Worm (Caenorhabditis elegans) whole organism, mixed stage, embryonic: ENCODE data around the gene tbh-1.
A peak's percentile ranks its signal among the peaks of the same experiment; 100 is the strongest.

Source experiments
- M03D4.4 ChIP-seq: sonication (generic microtip); optimal IDR thresholded peaks from 2 replicates; lab custom pipeline; 2017; ENCODE audit warnings: mild to moderate bottlenecking, missing genetic modification characterization, missing compliant biosample characterization
- bed-3 ChIP-seq: fragments of 200-800 bp; sonication (Bioruptor generic); optimal IDR thresholded peaks from 3 replicates; lab custom pipeline; 2018; ENCODE audit warnings: mild to moderate bottlenecking, missing genetic modification characterization, moderate library complexity, missing compliant biosample characterization
- blmp-1 ChIP-seq: fragments of 150-350 bp; optimal IDR thresholded peaks from 2 replicates; lab custom pipeline; 2014; ENCODE audit warnings: missing biosample characterization, missing genetic modification characterization
- ceh-39 ChIP-seq: fragments of 150-350 bp; optimal IDR thresholded peaks from 2 replicates; lab custom pipeline; 2014; ENCODE audit warnings: missing biosample characterization, missing genetic modification characterization
- ceh-83 ChIP-seq: fragments of 200-800 bp; sonication (Bioruptor generic); optimal IDR thresholded peaks from 2 replicates; lab custom pipeline; 2018; ENCODE audit warnings: mild to moderate bottlenecking, missing genetic modification characterization, missing compliant biosample characterization
- ces-1 ChIP-seq: fragments of 150-350 bp; optimal IDR thresholded peaks from 2 replicates; lab custom pipeline; 2014; ENCODE audit warnings: missing biosample characterization, missing genetic modification reagents, missing genetic modification characterization
- cnd-1 ChIP-seq: fragments of 200-800 bp; sonication (Bioruptor generic); optimal IDR thresholded peaks from 2 replicates; lab custom pipeline; 2018; ENCODE audit warnings: mild to moderate bottlenecking, missing genetic modification characterization, missing compliant biosample characterization
- drap-1 ChIP-seq: fragments of 200-800 bp; sonication (Bioruptor generic); optimal IDR thresholded peaks from 3 replicates; lab custom pipeline; 2018; ENCODE audit warnings: mild to moderate bottlenecking, missing genetic modification characterization, missing compliant biosample characterization
- elt-1 ChIP-seq: sonication (generic microtip); optimal IDR thresholded peaks from 2 replicates; lab custom pipeline; 2017; ENCODE audit warnings: missing genetic modification characterization, mild to moderate bottlenecking, missing compliant biosample characterization, antibody characterized with exemption, moderate library complexity, borderline replicate concordance; ENCODE audit not compliant: insufficient read depth
- elt-3 ChIP-seq: fragments of 150-350 bp; optimal IDR thresholded peaks from 2 replicates; lab custom pipeline; 2014; ENCODE audit warnings: missing biosample characterization, missing genetic modification characterization
- ham-2 ChIP-seq: fragments of 200-800 bp; sonication (Bioruptor generic); optimal IDR thresholded peaks from 2 replicates; lab custom pipeline; 2018; ENCODE audit warnings: mild to moderate bottlenecking, missing genetic modification characterization, missing compliant biosample characterization
- lin-13 ChIP-seq: fragments of 150-350 bp; optimal IDR thresholded peaks from 2 replicates; lab custom pipeline; 2014; ENCODE audit warnings: missing biosample characterization, missing genetic modification characterization
- lsy-2 ChIP-seq: fragments of 150-350 bp; optimal IDR thresholded peaks from 2 replicates; lab custom pipeline; 2014; ENCODE audit warnings: missing biosample characterization, missing genetic modification characterization
- mep-1 ChIP-seq: fragments of 150-350 bp; optimal IDR thresholded peaks from 2 replicates; lab custom pipeline; 2017; ENCODE audit warnings: missing biosample characterization, missing genetic modification reagents, missing genetic modification characterization, inconsistent platforms
- mls-2 ChIP-seq: sonication (generic microtip); optimal IDR thresholded peaks from 2 replicates; lab custom pipeline; 2016; ENCODE audit warnings: mild to moderate bottlenecking, missing genetic modification characterization, moderate library complexity, missing compliant biosample characterization
- nhr-237 ChIP-seq: fragments of 150-350 bp; optimal IDR thresholded peaks from 2 replicates; lab custom pipeline; 2014; ENCODE audit warnings: missing biosample characterization, missing genetic modification characterization
- nhr-28 ChIP-seq: fragments of 150-350 bp; optimal IDR thresholded peaks from 2 replicates; lab custom pipeline; 2014; ENCODE audit warnings: missing biosample characterization, missing genetic modification characterization
- pha-4 ChIP-seq: fragments of 150-350 bp; optimal IDR thresholded peaks from 2 replicates; lab custom pipeline; 2018; ENCODE audit warnings: missing biosample characterization, missing genetic modification reagents, missing genetic modification characterization
- snpc-4 ChIP-seq: fragments of 150-350 bp; optimal IDR thresholded peaks from 2 replicates; lab custom pipeline; 2014; ENCODE audit warnings: missing biosample characterization, missing genetic modification characterization
- sptf-1 ChIP-seq: sonication (generic microtip); optimal IDR thresholded peaks from 2 replicates; lab custom pipeline; 2017; ENCODE audit warnings: mild to moderate bottlenecking, missing genetic modification characterization, moderate library complexity, missing compliant biosample characterization
- tbx-8 ChIP-seq: fragments of 200-800 bp; sonication (Bioruptor generic); optimal IDR thresholded peaks from 2 replicates; lab custom pipeline; 2018; ENCODE audit warnings: mild to moderate bottlenecking, missing genetic modification characterization, moderate library complexity, missing compliant biosample characterization
- unc-39 ChIP-seq: fragments of 150-350 bp; optimal IDR thresholded peaks from 2 replicates; lab custom pipeline; 2014; ENCODE audit warnings: missing biosample characterization, missing genetic modification characterization
- unc-62 ChIP-seq: fragments of 150-350 bp; optimal IDR thresholded peaks from 2 replicates; lab custom pipeline; 2014; ENCODE audit warnings: missing biosample characterization, missing genetic modification reagents, missing genetic modification characterization
- zip-8 ChIP-seq: fragments of 150-350 bp; optimal IDR thresholded peaks from 2 replicates; lab custom pipeline; 2014; ENCODE audit warnings: missing biosample characterization, missing genetic modification characterization
- ztf-11 ChIP-seq: fragments of 150-350 bp; optimal IDR thresholded peaks from 2 replicates; lab custom pipeline; 2014; ENCODE audit warnings: missing biosample characterization, missing genetic modification characterization

Gene tbh-1

ce11 chrX:15507830-15508347 is 3.2 kb upstream of the tbh-1 start, which contains the start of gene zipt-7.2 (continued):
- TF ChIP-seq zip-8 (tag; lab: Kevin White, UChicago) (no peak), elt-3 (tag; lab: Kevin White, UChicago) (no peak), bed-3 (no peak), blmp-1 (tag; lab: Kevin White, UChicago) (no peak)
- TF ChIP-seq, all 35 proteins: peak for 11

ce11 chrX:15502455-15503174 is 2.1 kb downstream of the tbh-1 start, which contains the start of gene H13N06.7:
TSS of gene H13N06.7 (plus strand) at chrX:15503124.
- TF ChIP-seq nhr-237 (tag; lab: Kevin White, UChicago) = no peak
- no peak for TF ChIP-seq lsy-2
- no peak for TF ChIP-seq ces-1 (GFP tag; lab: Kevin White, UChicago)
- no peak for TF ChIP-seq nhr-28 (tag; lab: Kevin White, UChicago)
- TF ChIP-seq unc-62 (GFP tag; lab: Kevin White, UChicago) = no peak
- no peak for TF ChIP-seq unc-39
- TF ChIP-seq bed-3 = no peak
- no peak for TF ChIP-seq elt-1 (tag; lab: Kevin White, UChicago)
- TF ChIP-seq, all 35 proteins: peak for 0

ce11 chrX:15496927-15497605 is 7.6 kb downstream of the tbh-1 start, which contains the start of gene suox-1:
TSS of gene suox-1 (plus strand) at chrX:15497555.
- no peak for TF ChIP-seq blmp-1 (tag; lab: Kevin White, UChicago)
- no peak for TF ChIP-seq ham-2 (GFP tag; lab: Kevin White, UChicago)
- TF ChIP-seq ztf-11 (tag; lab: Kevin White, UChicago) = no peak

- TF ChIP-seq pha-4 (tag; lab: Kevin White, UChicago) (no peak), bed-3 (no peak), snpc-4 (no peak), zip-8 (tag; lab: Kevin White, UChicago) (no peak)
- TF ChIP-seq, all 35 proteins: peak for 0
These were observed 10.5 kb downstream of the tbh-1 start for ce11 chrX:15494154-15494553.

- no peak for TF ChIP-seq ceh-39 (tag; lab: Kevin White, UChicago)
- no peak for TF ChIP-seq zip-8 (tag; lab: Kevin White, UChicago)
- no peak for TF ChIP-seq mep-1 (tag; lab: Kevin White, UChicago)
- no peak for TF ChIP-seq mls-2
- TF ChIP-seq pha-4 (tag; lab: Kevin White, UChicago) = no peak
- TF ChIP-seq ceh-83 (GFP tag; lab: Kevin White, UChicago) = no peak
- no peak for TF ChIP-seq cnd-1
- TF ChIP-seq lsy-2 = no peak
These were observed 11.4 kb downstream of the tbh-1 start, which contains the start of gene gob-1 for ce11 chrX:15493322-15493721. TSS of gene gob-1 (plus strand) at chrX:15493602.

ce11 chrX:15492759-15493158 is 11.9 kb downstream of the tbh-1 start:
- TF ChIP-seq tbx-8 (GFP tag; lab: Kevin White, UChicago) (no peak), lsy-2 (peak; percentile 60), drap-1 (GFP tag; lab: Kevin White, UChicago) (peak; percentile 51), elt-1 (tag; lab: Kevin White, UChicago) (no peak), cnd-1 (peak; percentile 15), M03D4.4 (tag; lab: Kevin White, UChicago) (peak; percentile 67), sptf-1 (tag; lab: Kevin White, UChicago) (peak; percentile 70), unc-62 (GFP tag; lab: Kevin White, UChicago) (no peak), nhr-237 (tag; lab: Kevin White, UChicago) (peak; percentile 10), pha-4 (tag; lab: Kevin White, UChicago) (peak; percentile 56), mls-2 (peak; percentile 64), mep-1 (tag; lab: Kevin White, UChicago) (peak; percentile 71), ztf-11 (tag; lab: Kevin White, UChicago) (peak; percentile 19), ces-1 (GFP tag; lab: Kevin White, UChicago) (peak; percentile 3), lin-13 (peak; percentile 81)
